Fruit fly (Drosophila melanogaster) whole organism, embryonic: ENCODE results near the gene Gr2a.
A peak's percentile ranks its signal among the peaks of the same experiment; 100 is the strongest.

Experiments used
- Aef1 ChIP-seq: fragments of 200-800 bp; sonication (Bioruptor generic); IDR thresholded peaks from 3 replicates; pipeline ENCODE4 v1.3.6; 2022; ENCODE audit warnings: missing biosample characterization, missing genetic modification characterization
- Bdp1 ChIP-seq: fragments of 200-800 bp; sonication (Bioruptor generic); optimal IDR thresholded peaks from 3 replicates; lab custom pipeline; 2016; ENCODE audit warnings: missing biosample characterization, missing genetic modification characterization
- CG10431 ChIP-seq: fragments of 200-800 bp; sonication (Bioruptor generic); optimal IDR thresholded peaks from 3 replicates; lab custom pipeline; 2018; ENCODE audit warnings: missing biosample characterization, mild to moderate bottlenecking, missing genetic modification characterization
- CG10565 ChIP-seq: fragments of 200-800 bp; sonication (Bioruptor generic); optimal IDR thresholded peaks from 3 replicates; lab custom pipeline; 2016; ENCODE audit warnings: missing biosample characterization, mild to moderate bottlenecking, missing genetic modification characterization
- CG12942 ChIP-seq: fragments of 200-800 bp; sonication (Bioruptor generic); optimal IDR thresholded peaks from 3 replicates; lab custom pipeline; 2016; ENCODE audit warnings: missing biosample characterization, missing genetic modification characterization
- CG14050 ChIP-seq: fragments of 200-800 bp; sonication (Bioruptor generic); IDR thresholded peaks from 3 replicates; pipeline ENCODE4 v1.3.6; 2022; ENCODE audit warnings: missing biosample characterization, missing genetic modification characterization
- CG17359 ChIP-seq: fragments of 200-800 bp; sonication (Bioruptor generic); optimal IDR thresholded peaks from 3 replicates; lab custom pipeline; 2018; ENCODE audit warnings: missing biosample characterization, mild to moderate bottlenecking, missing genetic modification characterization, moderate library complexity
- CG18262 ChIP-seq: fragments of 200-800 bp; optimal IDR thresholded peaks from 3 replicates; lab custom pipeline; 2019; ENCODE audit warnings: missing biosample characterization, mild to moderate bottlenecking, missing genetic modification characterization, moderate library complexity
- CG2199 ChIP-seq: fragments of 200-800 bp; sonication (Bioruptor generic); IDR thresholded peaks from 3 replicates; pipeline ENCODE4 v1.3.6; 2022; ENCODE audit warnings: missing biosample characterization, missing genetic modification characterization
- CG2875 ChIP-seq: fragments of 200-800 bp; sonication (Bioruptor generic); optimal IDR thresholded peaks from 2 replicates; lab custom pipeline; 2017; ENCODE audit warnings: missing biosample characterization, mild to moderate bottlenecking, missing genetic modification characterization, missing genetic modification reagents
- CG31441 ChIP-seq: fragments of 200-800 bp; sonication (Bioruptor generic); IDR thresholded peaks from 2 replicates; pipeline ENCODE4 v1.3.6; 2022; ENCODE audit warnings: missing biosample characterization, missing genetic modification characterization
- CG3163 ChIP-seq: fragments of 200-800 bp; sonication (Bioruptor generic); optimal IDR thresholded peaks from 3 replicates; lab custom pipeline; 2016; ENCODE audit warnings: missing biosample characterization, missing genetic modification characterization
- CG34422 ChIP-seq: fragments of 200-800 bp; sonication (Bioruptor generic); IDR thresholded peaks from 3 replicates; pipeline ENCODE4 v1.3.6; 2022; ENCODE audit warnings: missing biosample characterization, missing genetic modification characterization
- CG7357 ChIP-seq: fragments of 200-800 bp; sonication (Bioruptor generic); IDR thresholded peaks from 3 replicates; pipeline ENCODE4 v1.3.6; 2022; ENCODE audit warnings: missing biosample characterization, missing genetic modification characterization
- CG7556 ChIP-seq: fragments of 200-800 bp; sonication (Bioruptor generic); optimal IDR thresholded peaks from 2 replicates; lab custom pipeline; 2017; ENCODE audit warnings: missing biosample characterization, mild to moderate bottlenecking, missing genetic modification characterization
- CG8359 ChIP-seq: fragments of 200-800 bp; sonication (Bioruptor generic); optimal IDR thresholded peaks from 2 replicates; lab custom pipeline; 2017; ENCODE audit warnings: missing biosample characterization, mild to moderate bottlenecking, missing genetic modification characterization, borderline replicate concordance
- CG8924 ChIP-seq: fragments of 200-800 bp; optimal IDR thresholded peaks from 3 replicates; lab custom pipeline; 2019; ENCODE audit warnings: missing biosample characterization, mild to moderate bottlenecking, missing genetic modification characterization, moderate library complexity
- CG9215 ChIP-seq: fragments of 200-800 bp; sonication (Bioruptor generic); IDR thresholded peaks from 2 replicates; pipeline ENCODE4 v1.3.6; 2022; ENCODE audit warnings: missing biosample characterization, missing genetic modification characterization
- CG9727 ChIP-seq: fragments of 200-800 bp; sonication (Bioruptor generic); optimal IDR thresholded peaks from 3 replicates; lab custom pipeline; 2017; ENCODE audit warnings: missing biosample characterization, mild to moderate bottlenecking, missing genetic modification characterization
- Chrac-16 ChIP-seq: fragments of 200-800 bp; sonication (Bioruptor generic); optimal IDR thresholded peaks from 3 replicates; lab custom pipeline; 2016; ENCODE audit warnings: missing biosample characterization, missing genetic modification characterization
- Ets65A ChIP-seq: fragments of 200-800 bp; sonication (Bioruptor generic); peaks from one replicate; lab custom pipeline; 2016; ENCODE audit warnings: missing biosample characterization, missing genetic modification characterization
- HLH3B ChIP-seq: fragments of 200-800 bp; sonication (Bioruptor generic); IDR thresholded peaks from 2 replicates; pipeline ENCODE4 v1.3.6; 2022; ENCODE audit warnings: missing biosample characterization, missing genetic modification characterization
- HLH4C ChIP-seq: fragments of 200-800 bp; sonication (Bioruptor generic); IDR thresholded peaks from 3 replicates; pipeline ENCODE4 v1.3.6; 2022; ENCODE audit warnings: missing biosample characterization, missing genetic modification characterization; ENCODE audit not compliant: partially characterized antibody
- HLH54F ChIP-seq: fragments of 200-800 bp; sonication (Bioruptor generic); optimal IDR thresholded peaks from 3 replicates; lab custom pipeline; 2016; ENCODE audit warnings: missing biosample characterization, missing genetic modification characterization
- Hr3 ChIP-seq: fragments of 200-800 bp; sonication (Bioruptor generic); optimal IDR thresholded peaks from 3 replicates; lab custom pipeline; 2016; ENCODE audit warnings: missing biosample characterization, missing genetic modification characterization
- Max ChIP-seq: fragments of 200-800 bp; sonication (Bioruptor generic); optimal IDR thresholded peaks from 2 replicates; lab custom pipeline; 2016; ENCODE audit warnings: missing biosample characterization, mild to moderate bottlenecking, missing genetic modification characterization
- Nf-YA ChIP-seq: fragments of 200-800 bp; sonication (Bioruptor generic); IDR thresholded peaks from 2 replicates; pipeline ENCODE4 v1.3.6; 2022; ENCODE audit warnings: missing biosample characterization, missing genetic modification characterization
- Sin3A ChIP-seq: fragments of >200 bp; optimal IDR thresholded peaks from 2 replicates; lab custom pipeline; 2018
- Xbp1 ChIP-seq: fragments of 200-800 bp; sonication (Bioruptor generic); optimal IDR thresholded peaks from 3 replicates; lab custom pipeline; 2016; ENCODE audit warnings: missing biosample characterization, mild to moderate bottlenecking, missing genetic modification characterization
- ato ChIP-seq: fragments of 200-800 bp; sonication (Bioruptor generic); IDR thresholded peaks from 2 replicates; pipeline ENCODE4 v1.3.6; 2022; ENCODE audit warnings: missing biosample characterization, missing genetic modification characterization; ENCODE audit not compliant: partially characterized antibody
- bbx ChIP-seq: fragments of 200-800 bp; sonication (Bioruptor generic); IDR thresholded peaks from 2 replicates; pipeline ENCODE4 v1.3.6; 2022; ENCODE audit warnings: missing biosample characterization, missing genetic modification characterization; ENCODE audit not compliant: partially characterized antibody
- cg ChIP-seq: fragments of 200-800 bp; sonication (Bioruptor generic); optimal IDR thresholded peaks from 3 replicates; lab custom pipeline; 2019; ENCODE audit warnings: missing biosample characterization, mild to moderate bottlenecking, missing genetic modification characterization, moderate library complexity
- cwo ChIP-seq: fragments of 200-800 bp; sonication (Bioruptor generic); optimal IDR thresholded peaks from 3 replicates; lab custom pipeline; 2017; ENCODE audit warnings: missing biosample characterization, missing genetic modification characterization, mild to moderate bottlenecking, moderate library complexity, missing genetic modification reagents
- danr ChIP-seq: fragments of 200-800 bp; sonication (Bioruptor generic); IDR thresholded peaks from 2 replicates; pipeline ENCODE4 v1.3.6; 2022; ENCODE audit warnings: missing biosample characterization, missing genetic modification characterization
- esg ChIP-seq: fragments of 200-800 bp; sonication (Bioruptor generic); conservative IDR thresholded peaks from 2 replicates; pipeline ENCODE4 v1.3.6; 2022; ENCODE audit warnings: missing biosample characterization, missing genetic modification characterization
- exex ChIP-seq: fragments of 200-800 bp; sonication (Bioruptor generic); optimal IDR thresholded peaks from 4 replicates; lab custom pipeline; 2018; ENCODE audit warnings: missing biosample characterization, mild to moderate bottlenecking, missing genetic modification characterization, moderate library complexity
- gcm2 ChIP-seq: fragments of 200-800 bp; sonication (Bioruptor generic); optimal IDR thresholded peaks from 2 replicates; lab custom pipeline; 2016; ENCODE audit warnings: missing biosample characterization, missing genetic modification characterization
- gsb-n ChIP-seq: fragments of 200-800 bp; sonication (Bioruptor generic); optimal IDR thresholded peaks from 3 replicates; lab custom pipeline; 2018; ENCODE audit warnings: missing biosample characterization, mild to moderate bottlenecking, missing genetic modification characterization
- hb ChIP-seq: fragments of 200-800 bp; sonication (Bioruptor generic); IDR thresholded peaks from 3 replicates; pipeline ENCODE4 v1.3.6; 2022; ENCODE audit warnings: missing biosample characterization, missing genetic modification characterization; ENCODE audit not compliant: partially characterized antibody
- her ChIP-seq: fragments of 200-800 bp; sonication (Bioruptor generic); optimal IDR thresholded peaks from 2 replicates; lab custom pipeline; 2016; ENCODE audit warnings: missing biosample characterization, missing genetic modification characterization
- jing ChIP-seq: fragments of 200-800 bp; sonication (Bioruptor generic); optimal IDR thresholded peaks from 2 replicates; lab custom pipeline; 2018; ENCODE audit warnings: missing biosample characterization, mild to moderate bottlenecking, missing genetic modification characterization
- kah ChIP-seq: fragments of 200-800 bp; sonication (Bioruptor generic); optimal IDR thresholded peaks from 2 replicates; lab custom pipeline; 2018; ENCODE audit warnings: missing biosample characterization, mild to moderate bottlenecking, missing genetic modification characterization
- klu ChIP-seq: fragments of 200-800 bp; sonication (Bioruptor generic); IDR thresholded peaks from 2 replicates; pipeline ENCODE4 v1.3.6; 2022; ENCODE audit warnings: missing biosample characterization, missing genetic modification characterization
- maf-S ChIP-seq: fragments of 200-800 bp; sonication (Bioruptor generic); optimal IDR thresholded peaks from 2 replicates; lab custom pipeline; 2016; ENCODE audit warnings: missing biosample characterization, missing genetic modification characterization
- pzg ChIP-seq: fragments of 200-800 bp; sonication (Bioruptor generic); optimal IDR thresholded peaks from 3 replicates; lab custom pipeline; 2018; ENCODE audit warnings: missing biosample characterization, mild to moderate bottlenecking, missing genetic modification characterization, moderate library complexity
- schlank ChIP-seq: fragments of 200-800 bp; sonication (Bioruptor generic); optimal IDR thresholded peaks from 2 replicates; lab custom pipeline; 2018; ENCODE audit warnings: missing biosample characterization, mild to moderate bottlenecking, missing genetic modification characterization
- scrt ChIP-seq: fragments of 200-800 bp; sonication (Bioruptor generic); optimal IDR thresholded peaks from 2 replicates; lab custom pipeline; 2018; ENCODE audit warnings: missing biosample characterization, mild to moderate bottlenecking, missing genetic modification characterization, moderate library complexity
- sima ChIP-seq: fragments of 200-800 bp; sonication (Bioruptor generic); optimal IDR thresholded peaks from 2 replicates; lab custom pipeline; 2016; ENCODE audit warnings: missing biosample characterization, missing genetic modification characterization
- stc ChIP-seq: fragments of 200-800 bp; sonication (Bioruptor generic); IDR thresholded peaks from 2 replicates; pipeline ENCODE4 v1.3.6; 2022; ENCODE audit warnings: missing biosample characterization, missing genetic modification characterization
- tgo ChIP-seq: fragments of 200-800 bp; sonication (Bioruptor generic); IDR thresholded peaks from 3 replicates; pipeline ENCODE4 v1.3.6; 2022; ENCODE audit warnings: missing biosample characterization, missing genetic modification characterization
- zfh2 ChIP-seq: fragments of 200-800 bp; sonication (Bioruptor generic); optimal IDR thresholded peaks from 2 replicates; lab custom pipeline; 2016; ENCODE audit warnings: missing biosample characterization, missing genetic modification characterization

Gene Gr2a

dm6 chrX:1470562-1470961, 18.3 kb downstream of the Gr2a start, which contains the start of gene pck (continued):
- TF ChIP-seq CG8359 (GFP tag; lab: Kevin White, UChicago) (no peak), CG34422 (peak; percentile 70; the same call in 2 of the 3 replicates), Chrac-16 (GFP tag; lab: Kevin White, UChicago) (peak; percentile 75), maf-S (GFP tag; lab: Kevin White, UChicago) (peak; percentile 72), exex (tag; lab: Kevin White, UChicago) (no peak), bbx (no peak), CG14050 (no peak; the same call in 2 of the 3 replicates), CG9215 (GFP tag; lab: Robert Waterston, UW) (peak; percentile 52), CG17359 (tag; lab: Kevin White, UChicago) (peak; percentile 52), Aef1 (GFP tag; lab: Robert Waterston, UW) (peak; percentile 64; the same call in 2 of the 3 replicates), Xbp1 (GFP tag; lab: Kevin White, UChicago) (peak; percentile 69), kah (no peak), her (GFP tag; lab: Kevin White, UChicago) (no peak), esg (GFP tag; lab: Robert Waterston, UW) (no peak), schlank (tag; lab: Kevin White, UChicago) (no peak), pzg (GFP tag; lab: Kevin White, UChicago) (peak; percentile 58), CG10431 (GFP tag; lab: Kevin White, UChicago) (no peak), CG7556 (GFP tag; lab: Kevin White, UChicago) (peak; percentile 56), hb (no peak), CG7357 (GFP tag; lab: Robert Waterston, UW) (peak; percentile 20; the same call in 1 of the 3 replicates), stc (GFP tag; lab: Robert Waterston, UW) (peak; percentile 70; the same call in 1 of the 2 replicates), danr (GFP tag; lab: Robert Waterston, UW) (peak; percentile 24; the same call in 1 of the 2 replicates), cg (GFP tag; lab: Kevin White, UChicago) (peak; percentile 42), CG18262 (tag; lab: Kevin White, UChicago) (peak; percentile 55), ato (GFP tag; lab: Robert Waterston, UW) (no peak; the same call in 1 of the 2 replicates), CG9727 (GFP tag; lab: Kevin White, UChicago) (peak; percentile 69), klu (no peak), Max (peak; percentile 54), Hr3 (GFP tag; lab: Kevin White, UChicago) (peak; percentile 63), gcm2 (peak; percentile 36), CG12942 (GFP tag; lab: Kevin White, UChicago) (peak; percentile 66), CG10565 (GFP tag; lab: Kevin White, UChicago) (no peak), Nf-YA (GFP tag; lab: Robert Waterston, UW) (no peak), CG2199 (peak; percentile 47; the same call in 1 of the 3 replicates), Sin3A (lab: Kevin White, UChicago) (peak; percentile 53), sima (GFP tag; lab: Kevin White, UChicago) (no peak), cwo (GFP tag; lab: Kevin White, UChicago) (peak; percentile 39), Ets65A (GFP tag; lab: Kevin White, UChicago) (no peak), CG8924 (tag; lab: Kevin White, UChicago) (peak; percentile 52), HLH3B (GFP tag; lab: Robert Waterston, UW) (peak; percentile 35; the same call in 1 of the 2 replicates), jing (GFP tag; lab: Kevin White, UChicago) (no peak), CG31441 (GFP tag; lab: Robert Waterston, UW) (peak; percentile 51; the same call in 1 of the 2 replicates), scrt (GFP tag; lab: Kevin White, UChicago) (no peak), tgo (GFP tag; lab: Robert Waterston, UW) (peak; percentile 67), CG3163 (peak; percentile 24), zfh2 (GFP tag; lab: Kevin White, UChicago) (peak; percentile 73), CG2875 (GFP tag; lab: Kevin White, UChicago) (peak; percentile 28), gsb-n (tag; lab: Kevin White, UChicago) (no peak), HLH54F (GFP tag; lab: Kevin White, UChicago) (peak; percentile 53), HLH4C (GFP tag; lab: Robert Waterston, UW) (peak; percentile 56; the same call in 2 of the 3 replicates), Bdp1 (GFP tag; lab: Kevin White, UChicago) (peak; percentile 59)
